Worm (Caenorhabditis elegans) whole organism, late embryonic: ENCODE measurements around the gene F53A9.3.

ENCODE experiments used
- C08G9.2 ChIP-seq: sonication (generic microtip); optimal IDR thresholded peaks from 2 replicates; lab custom pipeline; 2016; ENCODE audit warnings: mild to moderate bottlenecking, missing genetic modification characterization, moderate library complexity, missing compliant biosample characterization
- C38D4.7 ChIP-seq: fragments of 200-800 bp; sonication (Bioruptor generic); optimal IDR thresholded peaks from 2 replicates; lab custom pipeline; 2018; ENCODE audit warnings: mild to moderate bottlenecking, missing genetic modification characterization, moderate library complexity, missing compliant biosample characterization
- F13H6.1 ChIP-seq: sonication (generic microtip); optimal IDR thresholded peaks from 2 replicates; lab custom pipeline; 2016; ENCODE audit warnings: missing genetic modification characterization, missing compliant biosample characterization
- K02D7.2 ChIP-seq: sonication (generic microtip); optimal IDR thresholded peaks from 2 replicates; lab custom pipeline; 2017; ENCODE audit warnings: mild to moderate bottlenecking, missing genetic modification characterization, missing compliant biosample characterization
- T23F11.4 ChIP-seq: fragments of 200-800 bp; sonication (Bioruptor generic); optimal IDR thresholded peaks from 2 replicates; lab custom pipeline; 2018; ENCODE audit warnings: mild to moderate bottlenecking, missing genetic modification characterization, missing compliant biosample characterization
- Y22D7AL.16 ChIP-seq: sonication (generic microtip); optimal IDR thresholded peaks from 2 replicates; lab custom pipeline; 2016; ENCODE audit warnings: missing genetic modification characterization, missing compliant biosample characterization
- ceh-18 ChIP-seq: sonication (generic microtip); optimal IDR thresholded peaks from 2 replicates; lab custom pipeline; 2016; ENCODE audit warnings: missing genetic modification characterization, missing compliant biosample characterization
- ceh-2 ChIP-seq: sonication (generic microtip); optimal IDR thresholded peaks from 2 replicates; lab custom pipeline; 2016; ENCODE audit warnings: missing genotype, missing genetic modification characterization, missing compliant biosample characterization
- ceh-31 ChIP-seq: sonication (generic microtip); optimal IDR thresholded peaks from 2 replicates; lab custom pipeline; 2016; ENCODE audit warnings: missing genetic modification characterization, missing compliant biosample characterization
- ceh-34 ChIP-seq: sonication (generic microtip); optimal IDR thresholded peaks from 2 replicates; lab custom pipeline; 2016; ENCODE audit warnings: mild to moderate bottlenecking, missing genetic modification characterization, missing compliant biosample characterization
- ceh-45 ChIP-seq: fragments of 200-800 bp; sonication (Bioruptor generic); IDR thresholded peaks from 2 replicates; pipeline ENCODE4 v1.3.6; 2022; ENCODE audit warnings: missing genetic modification reagents, missing genetic modification characterization, missing compliant biosample characterization
- dmd-4 ChIP-seq: sonication (generic microtip); optimal IDR thresholded peaks from 2 replicates; lab custom pipeline; 2016; ENCODE audit warnings: borderline replicate concordance, missing genetic modification characterization, missing compliant biosample characterization
- dve-1 ChIP-seq: sonication (generic microtip); optimal IDR thresholded peaks from 2 replicates; lab custom pipeline; 2017; ENCODE audit warnings: antibody characterized with exemption, mild to moderate bottlenecking, missing genetic modification characterization, missing compliant biosample characterization
- elt-2 ChIP-seq: sonication (generic microtip); optimal IDR thresholded peaks from 2 replicates; lab custom pipeline; 2016; ENCODE audit warnings: missing genetic modification reagents, missing genetic modification characterization, missing compliant biosample characterization
- eyg-1 ChIP-seq: sonication (generic microtip); optimal IDR thresholded peaks from 2 replicates; lab custom pipeline; 2016; ENCODE audit warnings: missing genotype, missing genetic modification characterization, missing compliant biosample characterization
- fax-1 ChIP-seq: sonication (generic microtip); optimal IDR thresholded peaks from 2 replicates; lab custom pipeline; 2016; ENCODE audit warnings: missing genotype, missing genetic modification characterization, missing compliant biosample characterization
- fkh-10 ChIP-seq: fragments of 150-350 bp; optimal IDR thresholded peaks from 2 replicates; lab custom pipeline; 2014; ENCODE audit warnings: missing biosample characterization, missing genetic modification reagents, missing genetic modification characterization
- fkh-6 ChIP-seq: sonication (generic microtip); optimal IDR thresholded peaks from 2 replicates; lab custom pipeline; 2016; ENCODE audit warnings: missing genetic modification characterization, missing compliant biosample characterization
- hlh-15 ChIP-seq: sonication (generic microtip); optimal IDR thresholded peaks from 2 replicates; lab custom pipeline; 2016; ENCODE audit warnings: missing genetic modification characterization, missing compliant biosample characterization
- hlh-30 ChIP-seq: sonication (generic microtip); optimal IDR thresholded peaks from 2 replicates; lab custom pipeline; 2017; ENCODE audit warnings: antibody characterized with exemption, missing genetic modification characterization, missing compliant biosample characterization; ENCODE audit not compliant: insufficient read depth
- hlh-6 ChIP-seq: sonication (generic microtip); optimal IDR thresholded peaks from 2 replicates; lab custom pipeline; 2016; ENCODE audit warnings: missing genotype, missing genetic modification characterization, missing compliant biosample characterization
- hlh-8 ChIP-seq: sonication (generic microtip); optimal IDR thresholded peaks from 2 replicates; lab custom pipeline; 2016; ENCODE audit warnings: missing genotype, missing genetic modification characterization, missing compliant biosample characterization
- madf-2 ChIP-seq: sonication (generic microtip); optimal IDR thresholded peaks from 2 replicates; lab custom pipeline; 2017; ENCODE audit warnings: missing genetic modification characterization, missing compliant biosample characterization
- nhr-11 ChIP-seq: fragments of 150-350 bp; optimal IDR thresholded peaks from 2 replicates; lab custom pipeline; 2014; ENCODE audit warnings: missing biosample characterization, missing genetic modification characterization
- pag-3 ChIP-seq: sonication (generic microtip); optimal IDR thresholded peaks from 2 replicates; lab custom pipeline; 2016; ENCODE audit warnings: missing compliant biosample characterization, missing genetic modification characterization, borderline replicate concordance
- pat-9 ChIP-seq: fragments of 200-800 bp; sonication (Bioruptor generic); optimal IDR thresholded peaks from 2 replicates; lab custom pipeline; 2018; ENCODE audit warnings: mild to moderate bottlenecking, missing genetic modification characterization, moderate library complexity, missing compliant biosample characterization
- pha-4 ChIP-seq: fragments of 150-350 bp; optimal IDR thresholded peaks from 2 replicates; lab custom pipeline; 2018; ENCODE audit warnings: missing biosample characterization, missing genetic modification reagents, missing genetic modification characterization
- pros-1 ChIP-seq: fragments of 150-350 bp; optimal IDR thresholded peaks from 2 replicates; lab custom pipeline; 2014; ENCODE audit warnings: missing biosample characterization, missing genetic modification reagents, missing genetic modification characterization
- ref-2 ChIP-seq: sonication (generic microtip); optimal IDR thresholded peaks from 2 replicates; lab custom pipeline; 2016; ENCODE audit warnings: missing genetic modification characterization, missing compliant biosample characterization
- rnt-1 ChIP-seq: sonication (generic microtip); optimal IDR thresholded peaks from 2 replicates; lab custom pipeline; 2016; ENCODE audit warnings: missing genetic modification characterization, missing compliant biosample characterization
- sox-2 ChIP-seq: fragments of 200-800 bp; sonication (Bioruptor generic); IDR thresholded peaks from 2 replicates; pipeline ENCODE4 v1.3.6; 2022; ENCODE audit warnings: missing genetic modification reagents, missing genetic modification characterization, missing compliant biosample characterization
- syd-9 ChIP-seq: sonication (generic microtip); optimal IDR thresholded peaks from 2 replicates; lab custom pipeline; 2016; ENCODE audit warnings: mild to moderate bottlenecking, missing genetic modification characterization, moderate library complexity, missing compliant biosample characterization
- tbx-2 ChIP-seq: sonication (generic microtip); optimal IDR thresholded peaks from 2 replicates; lab custom pipeline; 2016; ENCODE audit warnings: missing genetic modification characterization, missing compliant biosample characterization
- tbx-7 ChIP-seq: sonication (generic microtip); optimal IDR thresholded peaks from 2 replicates; lab custom pipeline; 2016; ENCODE audit warnings: missing genotype, missing genetic modification characterization, missing compliant biosample characterization
- ttx-3 ChIP-seq: sonication (generic microtip); optimal IDR thresholded peaks from 2 replicates; lab custom pipeline; 2016; ENCODE audit warnings: missing genetic modification reagents, missing genetic modification characterization, missing compliant biosample characterization
- unc-3 ChIP-seq, 2 experiments: fragments of 200-800 bp in 1 of 2; sonication (Bioruptor generic) in 1 of 2; sonication (generic microtip) in 1 of 2; conservative IDR thresholded peaks in 1 of 2; optimal IDR thresholded peaks in 1 of 2; 2 replicates each; pipeline versions ENCODE4 v1.3.6 to Lab custom; 2016 to 2022; ENCODE audit warnings: missing compliant biosample characterization in 2 of 2, missing genetic modification characterization in 2 of 2, missing genetic modification reagents in 1 of 2
- unc-55 ChIP-seq: sonication (generic microtip); optimal IDR thresholded peaks from 2 replicates; lab custom pipeline; 2017; ENCODE audit warnings: missing biosample characterization, missing genetic modification reagents, missing genetic modification characterization
- unc-86 ChIP-seq: sonication (generic microtip); optimal IDR thresholded peaks from 2 replicates; lab custom pipeline; 2016; ENCODE audit warnings: missing genetic modification characterization, missing compliant biosample characterization
- ztf-16 ChIP-seq: sonication (generic microtip); optimal IDR thresholded peaks from 2 replicates; lab custom pipeline; 2017; ENCODE audit warnings: missing genetic modification characterization, missing compliant biosample characterization

F53A9.3 gene

DNA sequence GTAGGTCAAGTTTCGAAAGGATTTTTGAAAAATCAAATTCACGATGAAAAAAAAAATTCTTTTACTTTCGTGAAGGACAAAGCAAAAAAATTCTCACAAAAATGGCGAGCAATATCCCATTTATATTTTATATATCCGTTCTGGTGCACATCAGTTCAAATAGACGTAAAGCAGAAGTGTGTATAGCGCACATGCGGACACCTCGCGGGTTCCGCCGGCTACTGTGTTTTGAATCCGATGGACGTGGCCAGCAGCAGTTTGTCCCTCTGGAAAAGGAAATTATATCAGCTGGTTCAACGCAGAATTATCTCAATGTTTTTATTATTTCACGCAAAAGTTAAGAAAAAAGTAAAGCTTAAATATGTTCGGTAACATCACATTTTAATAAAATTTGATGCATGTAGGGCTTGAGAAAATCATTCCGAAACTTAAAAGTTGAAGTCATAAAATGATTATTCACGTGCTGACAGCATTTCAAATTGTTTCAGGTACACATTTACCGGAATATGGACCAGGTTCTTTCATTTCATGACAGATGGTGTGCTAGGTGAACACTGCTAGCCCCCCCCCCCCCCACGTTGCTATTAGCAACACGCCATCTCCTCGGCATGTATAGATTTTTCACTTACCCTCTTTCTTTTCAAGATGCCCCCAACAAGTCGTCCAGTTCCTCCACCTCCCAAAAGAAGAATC, 4.3 kb upstream of the F53A9.3 start, which contains the start of gene jbts-14:
jbts-14 (plus strand) TSS at position 643 of the 693 bp plus-strand sequence.
- TF ChIP-seq F13H6.1 (tag; lab: Kevin White, UChicago) (no peak), hlh-8 (tag; lab: Kevin White, UChicago) (no peak), unc-86 (no peak), unc-55 (GFP tag; lab: Kevin White, UChicago) (no peak), T23F11.4 (GFP tag; lab: Kevin White, UChicago) (no peak), C08G9.2 (tag; lab: Kevin White, UChicago) (no peak), syd-9 (tag; lab: Kevin White, UChicago) (no peak), madf-2 (tag; lab: Kevin White, UChicago) (no peak), K02D7.2 (tag; lab: Kevin White, UChicago) (no peak), ceh-34 (no peak), pag-3 (no peak)
- TF ChIP-seq, all 69 proteins: peak for 0

DNA sequence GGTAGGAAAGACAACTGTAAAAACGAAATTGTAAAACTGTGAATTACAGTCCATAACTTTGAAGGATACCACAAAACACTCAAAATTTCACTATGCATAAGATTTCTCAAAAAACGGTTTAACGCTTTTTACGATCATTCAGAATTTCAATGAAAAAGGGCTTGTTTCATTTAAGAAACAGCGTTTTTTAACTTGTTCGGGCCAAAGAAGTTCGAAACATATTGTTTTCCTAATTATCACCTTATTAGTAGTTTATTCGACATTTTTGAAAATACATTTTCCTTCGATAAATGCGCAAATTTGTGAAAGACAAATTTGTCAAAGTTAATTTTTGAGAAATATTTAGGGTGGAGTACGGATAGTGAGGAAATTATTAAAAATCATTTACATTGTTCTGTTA, 3.3 kb upstream of the F53A9.3 start:
- TF ChIP-seq C08G9.2 (tag; lab: Kevin White, UChicago) = no peak
- TF ChIP-seq, all 69 proteins: peak for 0

DNA sequence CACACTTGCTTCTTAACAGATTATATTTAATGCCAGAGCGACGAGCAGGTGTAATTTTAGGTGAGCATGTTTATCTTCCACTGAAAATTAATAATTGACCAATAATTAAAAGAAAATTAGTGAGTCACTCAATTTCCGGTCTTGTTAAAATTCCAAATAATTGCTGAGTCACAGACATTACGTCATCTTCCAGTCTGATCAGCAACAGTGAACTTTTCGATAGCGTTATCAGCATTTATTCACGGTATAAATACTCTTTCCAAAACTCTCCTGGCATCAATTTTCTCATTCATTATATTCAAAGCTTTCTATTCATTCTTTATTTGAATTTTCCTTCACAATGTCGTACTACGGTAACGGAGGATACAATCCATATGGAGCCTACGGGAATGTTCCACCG, 1.3 kb downstream of the F53A9.3 start, which contains the start of gene kreg-1:
kreg-1 (plus strand) TSS at position 341 of the 400 bp plus-strand sequence.
- TF ChIP-seq K02D7.2 (tag; lab: Kevin White, UChicago) (no peak), fkh-10 (GFP tag; lab: Kevin White, UChicago) (no peak), ttx-3 (tag; lab: Kevin White, UChicago) (no peak), T23F11.4 (GFP tag; lab: Kevin White, UChicago) (no peak), eyg-1 (tag; lab: Kevin White, UChicago) (no peak)

- no peak for TF ChIP-seq unc-55 (GFP tag; lab: Kevin White, UChicago)
- no peak for TF ChIP-seq ceh-2
- no peak for TF ChIP-seq T23F11.4 (GFP tag; lab: Kevin White, UChicago)
- no peak for TF ChIP-seq unc-3 (GFP tag; conservative IDR thresholded peaks at IDR 0.05; lab: Robert Waterston, UW)
- no peak for TF ChIP-seq unc-3 (tag; optimal IDR thresholded peaks at IDR 0.05; lab: Kevin White, UChicago)
- TF ChIP-seq ceh-31 (tag; lab: Kevin White, UChicago) = no peak
- no peak for TF ChIP-seq ceh-18 (tag; lab: Kevin White, UChicago)
- no peak for TF ChIP-seq fax-1
- no peak for TF ChIP-seq rnt-1 (tag; lab: Kevin White, UChicago)
- no peak for TF ChIP-seq pha-4
- no peak for TF ChIP-seq pag-3
- TF ChIP-seq tbx-7 (tag; lab: Kevin White, UChicago) = no peak
- TF ChIP-seq, all 69 proteins: peak for 0
These were observed 3.0 kb downstream of the F53A9.3 start, which contains the start of gene F53A9.1 for ce11 chrX:8711141-8711645. Gene F53A9.1 (plus strand): TSS chrX:8711595.

DNA sequence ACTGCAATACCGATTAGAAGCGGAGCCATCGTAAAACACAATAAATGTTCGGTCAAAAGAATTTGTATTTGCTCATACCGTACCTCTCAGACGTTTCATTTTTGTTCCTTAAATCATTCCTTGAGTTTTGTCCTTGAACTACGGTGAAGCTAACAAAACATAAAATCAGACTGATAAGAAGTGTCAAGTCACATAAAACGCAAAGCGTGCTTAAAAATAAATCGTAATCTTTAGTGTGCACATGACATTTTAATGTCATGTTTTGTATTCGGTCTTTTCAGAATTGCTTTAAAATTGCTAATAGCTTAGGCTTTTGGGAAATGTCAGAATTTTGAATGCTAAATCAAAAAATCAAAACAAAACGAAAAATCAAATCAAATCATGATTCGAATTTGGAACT, 4.5 kb downstream of the F53A9.3 start:
- no peak for TF ChIP-seq F13H6.1 (tag; lab: Kevin White, UChicago)
- TF ChIP-seq pag-3 = no peak
- no peak for TF ChIP-seq pha-4
- TF ChIP-seq madf-2 (tag; lab: Kevin White, UChicago) = no peak
- no peak for TF ChIP-seq C38D4.7 (GFP tag; lab: Kevin White, UChicago)
- TF ChIP-seq hlh-8 (tag; lab: Kevin White, UChicago) = no peak
- no peak for TF ChIP-seq hlh-6 (tag; lab: Kevin White, UChicago)
- no peak for TF ChIP-seq dmd-4 (tag; lab: Kevin White, UChicago)
- no peak for TF ChIP-seq rnt-1 (tag; lab: Kevin White, UChicago)
- no peak for TF ChIP-seq ztf-16 (tag; lab: Kevin White, UChicago)

DNA sequence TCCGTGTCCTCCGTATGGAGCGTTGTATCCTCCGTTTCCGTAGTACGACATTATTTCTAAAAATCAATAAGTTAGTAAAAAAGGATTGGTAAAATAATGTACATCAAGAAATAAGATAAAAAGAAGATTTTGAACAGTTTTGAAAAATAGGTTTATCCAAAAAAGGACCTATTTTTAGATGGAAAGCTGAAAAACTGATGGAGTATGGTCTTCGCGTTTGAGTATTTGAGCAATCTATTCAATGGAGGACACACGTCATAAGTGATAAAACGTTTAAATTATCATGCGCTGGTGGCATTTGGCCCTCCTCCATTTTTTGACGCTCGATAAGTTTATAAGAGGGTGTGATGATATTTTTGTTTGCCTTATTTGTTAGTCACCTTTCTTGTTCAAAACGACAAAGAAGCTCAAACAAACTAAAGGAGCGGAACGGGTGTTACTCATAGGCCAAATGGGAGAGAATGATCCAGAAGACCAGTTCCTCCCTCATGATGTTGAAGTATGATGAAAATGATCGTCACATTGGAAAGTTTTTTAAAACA, 5.7 kb downstream of the F53A9.3 start, which contains the start of gene F53A9.6:
F53A9.6 (minus strand) TSS at position 51 of the 542 bp plus-strand sequence.
- TF ChIP-seq ceh-2 (no peak), fkh-6 (no peak), nhr-11 (no peak), ref-2 (tag; lab: Kevin White, UChicago) (no peak), hlh-30 (tag; lab: Kevin White, UChicago) (no peak), ceh-45 (no peak), elt-2 (tag; lab: Kevin White, UChicago) (no peak), pag-3 (no peak), Y22D7AL.16 (tag; lab: Kevin White, UChicago) (no peak), sox-2 (GFP tag; lab: Robert Waterston, UW) (no peak), tbx-2 (tag; lab: Kevin White, UChicago) (no peak), hlh-15 (tag; lab: Kevin White, UChicago) (no peak), pros-1 (no peak), pat-9 (tag; lab: Kevin White, UChicago) (no peak), hlh-6 (tag; lab: Kevin White, UChicago) (no peak), dve-1 (tag; lab: Kevin White, UChicago) (no peak)
